Fruit fly (Drosophila melanogaster): ENCODE measurements around the gene waw.

waw gene

DNA sequence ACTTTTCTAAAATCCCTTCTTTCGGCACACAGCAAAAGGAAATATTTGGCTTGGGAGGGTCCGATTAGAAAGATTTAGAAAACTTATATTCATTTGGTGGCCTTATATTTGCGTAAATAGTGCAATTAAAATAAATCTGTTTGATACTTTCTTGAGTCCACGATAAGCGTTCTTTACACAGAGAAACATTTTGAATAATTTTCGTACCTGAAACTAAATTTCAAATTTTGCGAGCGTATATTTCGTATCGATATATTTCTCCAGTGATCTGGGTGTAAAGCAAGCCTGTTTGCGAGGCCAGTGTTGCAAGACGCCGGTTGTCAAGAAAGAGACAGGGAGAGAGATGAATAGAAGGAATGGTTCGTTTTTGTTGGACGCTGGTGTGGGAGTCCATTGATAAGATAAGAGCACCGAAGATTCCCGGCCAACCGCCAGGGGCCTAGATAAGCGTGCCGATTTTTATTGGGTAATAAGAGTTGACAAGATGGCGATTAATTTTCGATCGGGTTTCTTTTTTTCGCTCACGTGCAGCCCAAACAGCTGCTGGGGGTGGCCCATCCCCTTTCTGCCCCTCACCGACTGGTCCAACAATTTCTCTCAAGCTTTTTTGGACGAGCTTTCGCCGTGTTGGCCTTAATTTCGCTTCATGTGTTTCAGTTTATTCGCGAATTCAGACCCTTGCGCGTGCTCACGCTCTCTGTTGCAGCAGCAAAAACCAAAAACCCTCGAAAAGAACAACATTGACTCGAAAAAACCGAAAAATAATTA is 11.0 kb downstream of the waw start, which contains the start of gene slgA:
Gene slgA, plus strand, starts transcription at position 344 of the 768 bp plus-strand sequence.
- TF ChIP-seq Dll (optimal IDR thresholded peaks at IDR 0.05) (no peak), usp (GFP tag; optimal IDR thresholded peaks at IDR 0.05) (no peak), psq (optimal IDR thresholded peaks at IDR 0.05) (no peak), CG8478 (optimal IDR thresholded peaks at IDR 0.05) (no peak)

- TF ChIP-seq pan (optimal IDR thresholded peaks at IDR 0.05) (no peak), Dll (optimal IDR thresholded peaks at IDR 0.05) (no peak), psq (optimal IDR thresholded peaks at IDR 0.05) (no peak), CG8478 (optimal IDR thresholded peaks at IDR 0.05) (no peak)
Observed at dm6 chrX:21375595-21376047, 12.8 kb downstream of the waw start.

DNA sequence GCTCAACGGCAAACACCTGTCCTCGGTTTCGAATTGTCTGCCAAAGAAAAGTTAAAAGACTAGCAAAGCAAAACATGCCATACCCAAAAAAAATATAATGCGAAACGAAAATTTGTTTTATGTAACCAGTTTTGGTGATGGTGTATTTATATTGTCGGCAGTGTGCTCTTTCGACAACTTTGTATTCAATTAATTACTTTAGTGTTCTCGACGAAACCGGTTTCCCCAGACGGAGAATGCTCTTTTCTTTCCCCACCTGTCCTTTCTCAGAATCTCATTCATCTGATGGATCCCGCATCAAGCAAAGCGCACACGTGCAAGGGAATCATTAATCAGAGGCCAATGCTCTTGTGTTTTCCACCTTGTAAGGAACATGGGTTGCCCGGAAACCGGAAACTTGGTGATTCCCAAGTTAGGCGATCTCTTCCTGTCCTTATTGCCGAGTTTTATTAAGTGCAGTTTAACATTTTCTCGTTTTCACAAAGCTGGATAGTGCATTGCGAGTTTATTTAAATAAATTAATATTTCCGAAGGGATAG is 15.6 kb downstream of the waw start:
- TF ChIP-seq EcR (GFP tag; optimal IDR thresholded peaks at IDR 0.05): no peak
- TF ChIP-seq psq (optimal IDR thresholded peaks at IDR 0.05): no peak
- TF ChIP-seq CG8478 (optimal IDR thresholded peaks at IDR 0.05): no peak
- TF ChIP-seq usp (GFP tag; optimal IDR thresholded peaks at IDR 0.05): no peak
- TF ChIP-seq Dll (optimal IDR thresholded peaks at IDR 0.05): no peak
- TF ChIP-seq pan (optimal IDR thresholded peaks at IDR 0.05): no peak

DNA sequence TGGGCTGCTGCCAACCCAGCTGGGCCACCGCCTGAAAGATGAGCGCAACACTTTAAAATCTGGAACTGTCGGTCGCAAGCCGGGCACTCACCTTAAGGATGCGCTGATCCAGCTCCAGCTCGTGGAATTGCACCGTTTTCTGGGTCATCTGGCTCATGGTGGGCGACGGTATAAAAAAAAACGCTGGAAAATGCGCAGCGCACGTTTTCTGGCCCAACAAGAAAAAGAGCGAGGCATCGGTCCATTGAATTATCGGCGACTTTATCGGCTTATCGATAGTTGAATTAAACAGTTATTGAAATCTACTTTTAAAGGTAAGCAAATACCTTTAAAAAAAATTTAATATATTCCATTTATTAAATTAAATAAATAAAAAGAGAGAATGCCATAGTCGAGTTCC is 24.9 kb downstream of the waw start, which contains the start of gene Ddx56:
Gene Ddx56, minus strand, starts transcription at position 252 of the 400 bp plus-strand sequence.
- no peak for TF ChIP-seq psq (optimal IDR thresholded peaks at IDR 0.05)
- TF ChIP-seq Dll (optimal IDR thresholded peaks at IDR 0.05): no peak
- TF ChIP-seq CG8478 (optimal IDR thresholded peaks at IDR 0.05): no peak
- TF ChIP-seq usp (GFP tag; optimal IDR thresholded peaks at IDR 0.05): no peak
- no peak for TF ChIP-seq EcR (GFP tag; optimal IDR thresholded peaks at IDR 0.05)
- no peak for TF ChIP-seq pan (optimal IDR thresholded peaks at IDR 0.05)

dm6 chrX:21388734-21389133 is 25.9 kb downstream of the waw start, which contains the start of gene mst:
Gene mst, plus strand, starts transcription at chrX:21388977.
- TF ChIP-seq psq (optimal IDR thresholded peaks at IDR 0.05) (no peak), EcR (GFP tag; optimal IDR thresholded peaks at IDR 0.05) (no peak), usp (GFP tag; optimal IDR thresholded peaks at IDR 0.05) (no peak), pan (optimal IDR thresholded peaks at IDR 0.05) (no peak), CG8478 (optimal IDR thresholded peaks at IDR 0.05) (no peak), Dll (optimal IDR thresholded peaks at IDR 0.05) (no peak)

DNA sequence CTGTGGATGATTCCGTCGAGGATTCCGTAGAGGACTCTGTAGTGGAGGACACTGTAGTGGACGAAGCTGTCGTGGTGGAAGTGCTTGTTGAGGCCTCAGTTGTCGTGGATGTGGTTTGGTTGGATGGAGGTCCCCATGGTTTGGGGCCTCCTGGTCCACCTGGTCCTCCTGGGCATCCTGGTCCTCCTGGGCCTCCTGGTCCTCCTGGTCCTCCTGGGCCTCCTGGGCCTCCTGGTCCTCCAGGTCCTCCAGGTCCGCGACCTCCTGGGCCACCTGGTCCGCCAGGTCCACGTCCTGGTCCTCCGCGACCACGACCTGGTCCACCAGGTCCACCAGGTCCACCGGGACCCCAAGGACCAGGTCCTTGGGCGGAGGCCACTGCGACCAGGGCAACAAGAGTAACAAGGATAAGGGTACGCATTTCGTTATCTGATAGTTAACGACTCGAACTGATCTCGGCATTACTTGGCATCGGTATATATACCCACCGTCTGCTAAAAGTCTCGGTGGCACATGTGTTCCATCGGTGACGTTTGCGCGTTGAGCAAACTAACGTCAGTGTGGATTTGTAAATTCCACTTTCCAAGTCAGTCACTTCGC is 34.1 kb downstream of the waw start, which contains the start of gene lcs:
Gene lcs, minus strand, starts transcription at position 457 of the 600 bp plus-strand sequence.
- TF ChIP-seq psq (optimal IDR thresholded peaks at IDR 0.05) (no peak), pan (optimal IDR thresholded peaks at IDR 0.05) (no peak), Dll (optimal IDR thresholded peaks at IDR 0.05) (no peak), usp (GFP tag; optimal IDR thresholded peaks at IDR 0.05) (no peak), EcR (GFP tag; optimal IDR thresholded peaks at IDR 0.05) (no peak), CG8478 (optimal IDR thresholded peaks at IDR 0.05) (no peak)

dm6 chrX:21402672-21403071 is 39.8 kb downstream of the waw start, which contains the start of gene whe:
Gene whe, minus strand, starts transcription at chrX:21402772.
- TF ChIP-seq psq (optimal IDR thresholded peaks at IDR 0.05) (no peak), pan (optimal IDR thresholded peaks at IDR 0.05) (no peak), CG8478 (optimal IDR thresholded peaks at IDR 0.05) (no peak), EcR (GFP tag; optimal IDR thresholded peaks at IDR 0.05) (no peak), usp (GFP tag; optimal IDR thresholded peaks at IDR 0.05) (no peak), Dll (optimal IDR thresholded peaks at IDR 0.05) (no peak)

All from whole organism.